Worm (Caenorhabditis elegans): ENCODE data around the gene F46F2.3.
A peak's percentile ranks its signal among the peaks of the same experiment; 100 is the strongest.

Gene F46F2.3

ce11 chrX:15276774-15277173 lies 16.7 kb upstream of the F46F2.3 start (continued):
- TF ChIP-seq hlh-4 (tag; optimal IDR thresholded peaks at IDR 0.05) (no peak), sptf-1 (tag; optimal IDR thresholded peaks at IDR 0.05) (no peak), ceh-88 (GFP tag; IDR thresholded peaks at IDR 0.05) (0 out of 2 replicates have a peak, but pooled peaks have one; percentile 20), lin-39 (tag; optimal IDR thresholded peaks at IDR 0.05) (no peak), hlh-17 (GFP tag; optimal IDR thresholded peaks at IDR 0.05; ENCODE audit: borderline replicate concordance) (no peak), elt-2 (tag; optimal IDR thresholded peaks at IDR 0.05) (no peak), tlp-1 (tag; optimal IDR thresholded peaks at IDR 0.05) (no peak), nhr-47 (tag; optimal IDR thresholded peaks at IDR 0.05) (peak; percentile 66), lir-3 (tag; optimal IDR thresholded peaks at IDR 0.05; ENCODE audit: poor library complexity) (peak; percentile 49), pag-3 (tag; optimal IDR thresholded peaks at IDR 0.05; ENCODE audit: borderline replicate concordance, insufficient read depth) (no peak), unc-98 (GFP tag; IDR thresholded peaks at IDR 0.05) (no peak), rnt-1 (tag; optimal IDR thresholded peaks at IDR 0.05) (peak; percentile 35), ets-5 (GFP tag; IDR thresholded peaks at IDR 0.05) (no peak), elt-3 (tag; optimal IDR thresholded peaks at IDR 0.05) (peak in 3 of 6 experiments; percentile 41 to 82 (median 54)), ceh-90 (tag; optimal IDR thresholded peaks at IDR 0.05) (no peak), ama-1 (optimal IDR thresholded peaks at IDR 0.05) (no peak)

ce11 chrX:15276241-15276640 lies 16.2 kb upstream of the F46F2.3 start:
- TF ChIP-seq elt-2 (tag; optimal IDR thresholded peaks at IDR 0.05), result peak; percentile 39
- TF ChIP-seq xbp-1 (tag; optimal IDR thresholded peaks at IDR 0.05), result no peak
- peak; percentile 22 for TF ChIP-seq pqm-1 (tag; optimal IDR thresholded peaks at IDR 0.05)

- TF ChIP-seq fkh-8 (tag; optimal IDR thresholded peaks at IDR 0.05) (peak; percentile 83), snu-23 (GFP tag; optimal IDR thresholded peaks at IDR 0.05) (peak; percentile 76), fos-1 (tag; optimal IDR thresholded peaks at IDR 0.05) (peak; percentile 44), ceh-88 (GFP tag; IDR thresholded peaks at IDR 0.05) (peak; percentile 49; the same call in 1 of the 2 replicates), nhr-77 (tag; optimal IDR thresholded peaks at IDR 0.05) (peak; percentile 73), nhr-11 (tag; optimal IDR thresholded peaks at IDR 0.05) (peak; percentile 52), mab-9 (GFP tag; IDR thresholded peaks at IDR 0.05) (no peak), lin-35 (GFP tag; optimal IDR thresholded peaks at IDR 0.05) (peak; percentile 45 to 70), efl-1 (optimal IDR thresholded peaks at IDR 0.05) (peak; percentile 40 to 56), efl-1 (GFP tag; optimal IDR thresholded peaks at IDR 0.05 in 1 of 2) (peak in 1 of 2 experiments; percentile 64), dsc-1 (tag; optimal IDR thresholded peaks at IDR 0.05) (peak; percentile 49), fkh-10 (GFP tag; optimal IDR thresholded peaks at IDR 0.05) (peak; percentile 59), lir-3 (tag; optimal IDR thresholded peaks at IDR 0.05; ENCODE audit: poor library complexity) (peak; percentile 61), nhr-90 (tag; optimal IDR thresholded peaks at IDR 0.05; ENCODE audit: poor library complexity) (peak; percentile 68), unc-130 (tag; optimal IDR thresholded peaks at IDR 0.05) (peak; percentile 80), rnt-1 (tag; optimal IDR thresholded peaks at IDR 0.05) (peak; percentile 84), nhr-71 (tag; optimal IDR thresholded peaks at IDR 0.05) (peak; percentile 93), Y116A8C.19 (tag; optimal IDR thresholded peaks at IDR 0.05; ENCODE audit: borderline replicate concordance) (no peak), isw-1 (GFP tag; IDR thresholded peaks at IDR 0.05) (peak; percentile 40), hpl-2 (GFP tag; optimal IDR thresholded peaks at IDR 0.05) (no peak), ceh-8 (GFP tag; optimal IDR thresholded peaks at IDR 0.05) (no peak), nhr-47 (tag; optimal IDR thresholded peaks at IDR 0.05) (peak; percentile 79), nhr-85 (tag) (peak; percentile 99), grh-1 (GFP tag; IDR thresholded peaks at IDR 0.05) (peak; percentile 94), xbp-1 (tag; optimal IDR thresholded peaks at IDR 0.05) (peak; percentile 27), nhr-237 (tag; optimal IDR thresholded peaks at IDR 0.05) (peak; percentile 15), lin-14 (GFP tag; optimal IDR thresholded peaks at IDR 0.05) (peak; percentile 98), tbx-2 (tag; optimal IDR thresholded peaks at IDR 0.05) (peak; percentile 75), elt-2 (tag; optimal IDR thresholded peaks at IDR 0.05) (peak; percentile 74), unc-62 (GFP tag; optimal IDR thresholded peaks at IDR 0.05) (no peak), C16A3.4 (tag; optimal IDR thresholded peaks at IDR 0.05) (peak; percentile 58), skn-1 (tag; optimal IDR thresholded peaks at IDR 0.05) (peak; percentile 56), swsn-7 (tag; optimal IDR thresholded peaks at IDR 0.05) (peak; percentile 81), ztf-11 (tag; optimal IDR thresholded peaks at IDR 0.05) (peak in 1 of 2 experiments; percentile 57)
Measured at ce11 chrX:15274827-15275761, 15.0 kb upstream of the F46F2.3 start.
